Worm (Caenorhabditis elegans) whole organism, L4 larva: ENCODE results near the gene gcy-22.

ENCODE experiments used
- F26F4.8 ChIP-seq: fragments of 200-800 bp; sonication (Bioruptor generic); conservative IDR thresholded peaks from 2 replicates; pipeline ENCODE4 v1.3.6; 2022; ENCODE audit warnings: missing genetic modification characterization, missing compliant biosample characterization
- T26A8.4 ChIP-seq: fragments of 200-800 bp; sonication (Bioruptor generic); IDR thresholded peaks from 2 replicates; pipeline ENCODE4 v1.3.6; 2022; ENCODE audit warnings: missing genetic modification characterization, missing compliant biosample characterization
- Y105C5A.15 ChIP-seq: fragments of 200-800 bp; sonication (Bioruptor generic); IDR thresholded peaks from 2 replicates; pipeline ENCODE4 v1.3.6; 2022; ENCODE audit warnings: missing genetic modification characterization, missing compliant biosample characterization
- Y48G9A.11 ChIP-seq: fragments of 200-800 bp; sonication (Bioruptor generic); IDR thresholded peaks from 2 replicates; pipeline ENCODE4 v1.3.6; 2022; ENCODE audit warnings: missing genetic modification reagents, missing genetic modification characterization, missing compliant biosample characterization
- ZK546.5 ChIP-seq, 2 experiments: sonication (generic microtip); optimal IDR thresholded peaks; 2 replicates each; lab custom pipeline; 2017; ENCODE audit warnings: missing biosample characterization in 2 of 2, missing genetic modification characterization in 2 of 2
- ama-1 ChIP-seq: fragments of 150-350 bp; optimal IDR thresholded peaks from 2 replicates; lab custom pipeline; 2014; ENCODE audit warnings: inconsistent platforms, mixed read lengths
- ceh-20 ChIP-seq: fragments of 200-800 bp; sonication (Bioruptor generic); IDR thresholded peaks from 2 replicates; pipeline ENCODE4 v1.3.6; 2022; ENCODE audit warnings: missing genetic modification reagents, missing genetic modification characterization, missing compliant biosample characterization
- ceh-44 ChIP-seq: fragments of 200-800 bp; sonication (Bioruptor generic); IDR thresholded peaks from 2 replicates; pipeline ENCODE4 v1.3.6; 2022; ENCODE audit warnings: missing genetic modification reagents, missing genetic modification characterization, missing compliant biosample characterization
- ctbp-1 ChIP-seq: fragments of 200-800 bp; sonication (Bioruptor generic); IDR thresholded peaks from 2 replicates; pipeline ENCODE4 v1.3.6; 2022; ENCODE audit warnings: missing genetic modification reagents, missing genetic modification characterization, missing compliant biosample characterization
- daf-16 ChIP-seq, 3 experiments: sonication (generic microtip); optimal IDR thresholded peaks; 2 replicates each; lab custom pipeline; 2016 to 2017; ENCODE audit warnings: missing genetic modification characterization in 3 of 3, missing genetic modification reagents in 3 of 3, mild to moderate bottlenecking in 2 of 3, missing compliant biosample characterization in 2 of 3, missing biosample characterization in 1 of 3, moderate library complexity in 1 of 3
- dmd-6 ChIP-seq: fragments of 200-800 bp; sonication (Bioruptor generic); IDR thresholded peaks from 2 replicates; pipeline ENCODE4 v1.3.6; 2022; ENCODE audit warnings: missing genetic modification reagents, missing genetic modification characterization, missing compliant biosample characterization
- dve-1 ChIP-seq: sonication (generic microtip); optimal IDR thresholded peaks from 2 replicates; lab custom pipeline; 2017; ENCODE audit warnings: antibody characterized with exemption, mild to moderate bottlenecking, missing genetic modification characterization, missing compliant biosample characterization; ENCODE audit not compliant: insufficient read depth
- fos-1 ChIP-seq: fragments of 150-350 bp; optimal IDR thresholded peaks from 2 replicates; lab custom pipeline; 2014; ENCODE audit warnings: missing biosample characterization, missing genetic modification characterization
- hlh-11 ChIP-seq: fragments of 200-800 bp; sonication (Bioruptor generic); optimal IDR thresholded peaks from 2 replicates; lab custom pipeline; 2018; ENCODE audit warnings: mild to moderate bottlenecking, missing genetic modification characterization, missing compliant biosample characterization
- hlh-30 ChIP-seq: sonication (generic microtip); optimal IDR thresholded peaks from 2 replicates; lab custom pipeline; 2017; ENCODE audit warnings: antibody characterized with exemption, mild to moderate bottlenecking, missing genetic modification characterization, missing compliant biosample characterization; ENCODE audit not compliant: insufficient read depth
- hmg-1.1 ChIP-seq: fragments of 200-800 bp; sonication (Bioruptor generic); IDR thresholded peaks from 2 replicates; pipeline ENCODE4 v1.3.6; 2022; ENCODE audit warnings: missing genetic modification reagents, missing genetic modification characterization, missing compliant biosample characterization
- jun-1 ChIP-seq: fragments of 150-350 bp; optimal IDR thresholded peaks from 2 replicates; lab custom pipeline; 2014; ENCODE audit warnings: missing biosample characterization, missing genetic modification reagents, missing genetic modification characterization
- lin-1 ChIP-seq: fragments of 200-800 bp; sonication (Bioruptor generic); IDR thresholded peaks from 2 replicates; pipeline ENCODE4 v1.3.6; 2022; ENCODE audit warnings: missing genetic modification reagents, missing genetic modification characterization, missing compliant biosample characterization
- lin-39 ChIP-seq: fragments of 150-350 bp; optimal IDR thresholded peaks from 2 replicates; lab custom pipeline; 2014; ENCODE audit warnings: missing biosample characterization, missing genetic modification reagents, missing genetic modification characterization
- lir-3 ChIP-seq: sonication (generic microtip); optimal IDR thresholded peaks from 2 replicates; lab custom pipeline; 2016; ENCODE audit warnings: mild to moderate bottlenecking, missing genetic modification characterization, missing compliant biosample characterization
- lsy-2 ChIP-seq, 2 experiments: fragments of 150-350 bp in 1 of 2; sonication (generic microtip) in 1 of 2; optimal IDR thresholded peaks; 2 replicates each; lab custom pipeline; 2014 to 2017; ENCODE audit warnings: missing biosample characterization in 2 of 2, missing genetic modification characterization in 2 of 2
- nhr-102 ChIP-seq: sonication (generic microtip); optimal IDR thresholded peaks from 2 replicates; lab custom pipeline; 2016; ENCODE audit warnings: mild to moderate bottlenecking, missing genetic modification characterization, moderate library complexity, missing compliant biosample characterization
- nhr-111 ChIP-seq: fragments of 200-800 bp; sonication (Bioruptor generic); optimal IDR thresholded peaks from 2 replicates; lab custom pipeline; 2018; ENCODE audit warnings: mild to moderate bottlenecking, missing genetic modification characterization, missing compliant biosample characterization
- nhr-25 ChIP-seq: sonication (generic microtip); optimal IDR thresholded peaks from 2 replicates; lab custom pipeline; 2017; ENCODE audit warnings: missing genetic modification characterization, mild to moderate bottlenecking, missing compliant biosample characterization, antibody characterized with exemption, moderate library complexity, borderline replicate concordance; ENCODE audit not compliant: insufficient read depth
- nhr-28 ChIP-seq: fragments of 150-350 bp; optimal IDR thresholded peaks from 2 replicates; lab custom pipeline; 2014; ENCODE audit warnings: missing biosample characterization, missing genetic modification characterization
- nhr-41 ChIP-seq: fragments of 200-800 bp; sonication (Bioruptor generic); IDR thresholded peaks from 2 replicates; pipeline ENCODE4 v1.3.6; 2022; ENCODE audit warnings: missing genetic modification reagents, missing genetic modification characterization, missing compliant biosample characterization
- pha-4 ChIP-seq, 2 experiments: fragments of 150-350 bp in 1 of 2; fragments of 200-800 bp in 1 of 2; sonication (Bioruptor generic) in 1 of 2; IDR thresholded peaks in 1 of 2; optimal IDR thresholded peaks in 1 of 2; 2 replicates each; pipeline versions ENCODE4 v1.3.6 to Lab custom; 2014 to 2022; ENCODE audit warnings: missing genetic modification characterization in 2 of 2, missing genetic modification reagents in 2 of 2, missing biosample characterization in 1 of 2, missing compliant biosample characterization in 1 of 2
- php-3 ChIP-seq: fragments of 200-800 bp; sonication (Bioruptor generic); IDR thresholded peaks from 2 replicates; pipeline ENCODE4 v1.3.6; 2022; ENCODE audit warnings: missing genetic modification reagents, missing genetic modification characterization, missing compliant biosample characterization
- pqm-1 ChIP-seq: sonication (generic microtip); optimal IDR thresholded peaks from 2 replicates; lab custom pipeline; 2017; ENCODE audit warnings: missing biosample characterization, missing genetic modification characterization
- rbr-2 ChIP-seq: sonication (generic microtip); optimal IDR thresholded peaks from 2 replicates; lab custom pipeline; 2016; ENCODE audit warnings: missing genotype, missing genetic modification characterization, missing compliant biosample characterization
- saeg-2 ChIP-seq: fragments of 200-800 bp; sonication (Bioruptor generic); IDR thresholded peaks from 2 replicates; pipeline ENCODE4 v1.3.6; 2022; ENCODE audit warnings: missing genetic modification reagents, missing genetic modification characterization, missing compliant biosample characterization
- sdz-12 ChIP-seq: fragments of 200-800 bp; sonication (Bioruptor generic); optimal IDR thresholded peaks from 2 replicates; lab custom pipeline; 2018; ENCODE audit warnings: mild to moderate bottlenecking, missing genetic modification characterization, missing compliant biosample characterization
- set-16 ChIP-seq: fragments of 200-800 bp; sonication (Bioruptor generic); IDR thresholded peaks from 2 replicates; pipeline ENCODE4 v1.3.6; 2022; ENCODE audit warnings: missing genetic modification reagents, missing genetic modification characterization, missing compliant biosample characterization
- spr-1 ChIP-seq: sonication (generic microtip); optimal IDR thresholded peaks from 2 replicates; lab custom pipeline; 2016; ENCODE audit warnings: mild to moderate bottlenecking, missing genetic modification characterization, missing compliant biosample characterization
- tag-97 ChIP-seq: fragments of 200-800 bp; sonication (Bioruptor generic); IDR thresholded peaks from 2 replicates; pipeline ENCODE4 v1.3.6; 2022; ENCODE audit warnings: missing genetic modification characterization, missing compliant biosample characterization
- unc-39 ChIP-seq: sonication (generic microtip); optimal IDR thresholded peaks from 2 replicates; lab custom pipeline; 2017; ENCODE audit warnings: missing biosample characterization, missing genetic modification characterization
- unc-62 ChIP-seq, 3 experiments: fragments of 150-350 bp in 1 of 3; sonication (generic microtip); optimal IDR thresholded peaks in 2 of 3; peaks in 1 of 3; 1 replicate in 1 of 3; 2 replicates in 2 of 3; lab custom pipeline; 2014 to 2017; ENCODE audit warnings: missing biosample characterization in 3 of 3, missing genetic modification characterization in 3 of 3, missing genetic modification reagents in 3 of 3, missing genotype in 1 of 3
- vab-7 ChIP-seq: fragments of 200-800 bp; sonication (Bioruptor generic); IDR thresholded peaks from 2 replicates; pipeline ENCODE4 v1.3.6; 2022; ENCODE audit warnings: missing genetic modification reagents, missing genetic modification characterization, missing compliant biosample characterization
- zfp-2 ChIP-seq: sonication (generic microtip); optimal IDR thresholded peaks from 2 replicates; lab custom pipeline; 2016; ENCODE audit warnings: mild to moderate bottlenecking, missing genetic modification characterization, missing compliant biosample characterization
- zip-11 ChIP-seq: fragments of 200-800 bp; sonication (Bioruptor generic); IDR thresholded peaks from 2 replicates; pipeline ENCODE4 v1.3.6; 2022; ENCODE audit warnings: missing genetic modification characterization, missing compliant biosample characterization

The gcy-22 gene

DNA sequence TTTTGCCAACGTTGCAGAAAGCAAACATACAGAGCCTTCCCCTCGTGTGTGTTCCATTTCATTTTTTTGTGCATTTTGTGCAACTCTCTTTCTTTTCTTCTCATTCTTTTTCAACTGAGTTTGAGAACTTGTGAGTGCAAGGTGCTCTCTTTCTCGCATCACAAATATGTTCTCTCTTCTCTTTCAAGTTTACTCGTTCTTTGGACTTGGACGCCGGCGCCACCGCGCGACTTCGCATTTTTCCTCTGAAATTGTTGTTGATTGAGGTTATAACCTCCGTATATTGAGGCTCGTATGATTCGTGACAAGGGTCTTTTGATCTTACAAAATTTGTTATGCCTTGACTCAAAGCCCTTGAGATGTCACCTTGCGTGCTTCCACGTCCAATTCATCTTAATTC, 48.1 kb downstream of the gcy-22 start (continued):
- TF ChIP-seq tag-97 (GFP tag; lab: Robert Waterston, UW) = no peak
- TF ChIP-seq pqm-1 = peak; percentile 16
- TF ChIP-seq F26F4.8 = no peak
- TF ChIP-seq zip-11 (GFP tag; lab: Robert Waterston, UW) = no peak
- peak; percentile 83 for TF ChIP-seq dmd-6
- TF ChIP-seq lin-1 (GFP tag; lab: Robert Waterston, UW) = peak; percentile 36; the same call in 1 of the 2 replicates
- no peak for TF ChIP-seq lir-3
- TF ChIP-seq nhr-102 (tag; lab: Kevin White, UChicago) = no peak
- peak; percentile 70 for TF ChIP-seq hmg-1.1

DNA sequence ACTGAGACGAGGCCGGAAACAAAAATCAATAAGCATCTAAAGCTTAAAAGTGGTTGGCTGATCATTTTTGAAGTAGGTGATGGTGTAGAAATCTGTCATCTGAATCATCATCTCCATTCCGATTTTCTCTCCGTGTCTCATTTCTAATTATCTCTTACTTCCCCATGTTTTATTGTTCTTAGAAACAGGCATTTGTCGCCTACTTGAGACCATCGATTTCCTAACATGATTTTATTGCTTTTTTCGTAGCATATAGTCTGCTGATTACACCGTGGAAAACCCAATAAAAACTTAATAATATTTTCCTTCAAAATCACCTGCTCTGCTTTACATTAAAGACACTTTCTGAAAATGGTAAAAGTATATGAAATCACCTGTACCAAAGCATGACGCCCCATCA, 49.6 kb downstream of the gcy-22 start, which contains the start of gene F38A6.4:
TSS of gene F38A6.4 (minus strand) at position 101 of the 400 bp plus-strand sequence.
- peak; percentile 11 for TF ChIP-seq dve-1 (tag; lab: Kevin White, UChicago)
- TF ChIP-seq jun-1 (tag; lab: Kevin White, UChicago) = no peak
- no peak for TF ChIP-seq Y105C5A.15
- TF ChIP-seq nhr-28 (tag; lab: Kevin White, UChicago) = peak; percentile 25
- TF ChIP-seq unc-62 (GFP tag; optimal IDR thresholded peaks at IDR 0.05 in 1 of 2; lab: Kevin White, UChicago) = peak in 1 of 2 experiments; percentile 84
- TF ChIP-seq unc-62 (tag; optimal IDR thresholded peaks at IDR 0.05; lab: Kevin White, UChicago) = no peak
- no peak for TF ChIP-seq ama-1 (lab: Kevin White, UChicago)
- TF ChIP-seq daf-16 (GFP tag; optimal IDR thresholded peaks at IDR 0.05; lab: Kevin White, UChicago) = no peak
- TF ChIP-seq daf-16 (tag; optimal IDR thresholded peaks at IDR 0.05; lab: Kevin White, UChicago) = peak; percentile 11
- peak; percentile 29 for TF ChIP-seq hlh-30 (tag; lab: Kevin White, UChicago)

DNA sequence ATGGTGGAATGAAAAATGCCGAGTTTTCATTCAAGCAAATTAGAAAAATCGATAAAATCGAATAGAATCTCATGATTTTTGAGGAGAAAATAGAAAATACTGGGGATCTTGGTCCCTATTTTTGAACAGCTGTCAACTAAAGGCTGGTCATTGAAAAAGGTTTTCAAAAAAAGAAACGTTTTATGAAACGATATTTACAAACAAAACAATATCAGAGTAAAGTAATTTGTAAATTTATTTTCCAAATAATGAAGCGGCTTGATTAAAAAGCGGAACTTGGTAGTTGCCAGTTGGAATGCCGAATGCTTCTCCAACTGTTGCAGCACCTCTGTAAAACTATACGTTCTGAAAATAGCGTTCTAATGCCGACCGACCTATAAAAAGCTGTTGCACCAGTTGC, 51.2 kb downstream of the gcy-22 start, which contains the start of gene F38A6.5:
TSS of gene F38A6.5 (minus strand) at position 101 of the 400 bp plus-strand sequence.
- TF ChIP-seq set-16 (GFP tag; lab: Robert Waterston, UW) (no peak), zfp-2 (tag; lab: Kevin White, UChicago) (no peak), php-3 (GFP tag; lab: Robert Waterston, UW) (no peak), ceh-20 (GFP tag; lab: Robert Waterston, UW) (no peak)

DNA sequence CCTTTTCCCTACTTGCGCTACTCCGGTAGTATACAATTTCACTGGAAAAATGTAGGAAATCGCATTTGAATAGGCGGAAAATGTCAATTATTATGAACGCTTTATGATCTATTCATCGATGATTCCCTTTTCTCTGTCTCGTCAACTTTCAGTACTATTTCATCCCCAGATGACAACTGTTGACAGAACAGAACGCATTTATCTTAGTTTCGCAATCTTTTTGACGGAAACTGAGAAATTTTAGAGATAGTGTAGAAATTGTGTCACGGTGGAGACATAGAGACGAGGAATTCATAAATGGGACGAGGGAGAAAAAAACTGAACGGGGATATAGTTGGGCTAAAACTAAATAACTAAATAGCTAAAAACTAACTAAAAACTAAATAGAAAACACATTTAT, 53.2 kb downstream of the gcy-22 start:
- TF ChIP-seq nhr-111 (GFP tag; lab: Kevin White, UChicago) (no peak), vab-7 (GFP tag; lab: Robert Waterston, UW) (no peak), nhr-25 (tag; lab: Kevin White, UChicago) (no peak), T26A8.4 (GFP tag; lab: Robert Waterston, UW) (no peak), jun-1 (tag; lab: Kevin White, UChicago) (no peak), ctbp-1 (GFP tag; lab: Robert Waterston, UW) (no peak), spr-1 (tag; lab: Kevin White, UChicago) (no peak), unc-62 (GFP tag; optimal IDR thresholded peaks at IDR 0.05 in 1 of 2; lab: Kevin White, UChicago) (peak in 1 of 2 experiments; percentile 69), unc-62 (tag; optimal IDR thresholded peaks at IDR 0.05; lab: Kevin White, UChicago) (no peak), saeg-2 (GFP tag; lab: Robert Waterston, UW) (no peak)

DNA sequence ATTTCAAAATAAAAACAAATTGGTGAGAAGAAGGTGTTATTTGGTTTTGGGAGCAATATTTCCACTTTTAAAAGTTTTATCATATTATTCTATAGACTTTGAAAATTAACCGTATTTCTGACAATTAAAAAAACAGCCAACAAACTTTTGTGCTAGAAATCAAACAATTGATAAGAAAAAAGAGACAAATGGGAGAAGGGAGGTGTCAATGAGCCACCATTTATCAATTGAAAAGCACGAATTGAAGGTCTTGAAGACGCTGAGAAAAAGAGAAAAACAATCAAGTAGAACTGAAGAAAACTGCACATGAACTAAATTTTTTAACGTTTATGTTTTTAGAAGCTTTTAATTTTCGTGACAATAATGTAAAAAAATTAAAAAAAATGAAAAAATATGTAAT, 54.0 kb downstream of the gcy-22 start:
- TF ChIP-seq fos-1 (tag; lab: Kevin White, UChicago) = no peak
- no peak for TF ChIP-seq lin-1 (GFP tag; lab: Robert Waterston, UW)
- TF ChIP-seq hlh-11 (tag; lab: Kevin White, UChicago) = peak; percentile 56
- TF ChIP-seq spr-1 (tag; lab: Kevin White, UChicago) = no peak
- TF ChIP-seq ZK546.5 (tag; optimal IDR thresholded peaks at IDR 0.05; lab: Kevin White, UChicago) = no peak
- TF ChIP-seq Y48G9A.11 (GFP tag; lab: Robert Waterston, UW) = no peak
- no peak for TF ChIP-seq rbr-2
- no peak for TF ChIP-seq sdz-12 (GFP tag; lab: Kevin White, UChicago)
- no peak for TF ChIP-seq lsy-2 (tag; optimal IDR thresholded peaks at IDR 0.05; lab: Kevin White, UChicago)
- peak; percentile 59 for TF ChIP-seq dmd-6
- TF ChIP-seq lin-39 (tag; lab: Kevin White, UChicago) = no peak
- TF ChIP-seq tag-97 (GFP tag; lab: Robert Waterston, UW) = no peak
- TF ChIP-seq ceh-44 (GFP tag; lab: Robert Waterston, UW) = no peak
- no peak for TF ChIP-seq unc-39 (tag; lab: Kevin White, UChicago)
- peak; percentile 13 for TF ChIP-seq hlh-30 (tag; lab: Kevin White, UChicago)
- TF ChIP-seq pha-4 (GFP tag; IDR thresholded peaks at IDR 0.05; lab: Robert Waterston, UW) = no peak
- peak; percentile 87 for TF ChIP-seq pha-4 (tag; optimal IDR thresholded peaks at IDR 0.05; lab: Kevin White, UChicago)
- no peak for TF ChIP-seq ama-1 (lab: Kevin White, UChicago)
- no peak for TF ChIP-seq nhr-41 (GFP tag; lab: Robert Waterston, UW)
- TF ChIP-seq daf-16 (GFP tag; optimal IDR thresholded peaks at IDR 0.05; lab: Kevin White, UChicago) = no peak
- peak; percentile 70 for TF ChIP-seq daf-16 (tag; optimal IDR thresholded peaks at IDR 0.05; lab: Kevin White, UChicago)
- no peak for TF ChIP-seq T26A8.4 (GFP tag; lab: Robert Waterston, UW)
